Fruit fly (Drosophila melanogaster) whole organism, embryonic: ENCODE data around the gene Cyp1.
A peak's percentile ranks its signal among the peaks of the same experiment; 100 is the strongest.

Experiments
- Bgb ChIP-seq: fragments of 200-800 bp; sonication (Bioruptor generic); IDR thresholded peaks from 2 replicates; pipeline ENCODE4 v1.3.6; 2022; ENCODE audit warnings: missing biosample characterization, missing genetic modification characterization; ENCODE audit not compliant: partially characterized antibody
- Bteb2 ChIP-seq: fragments of 200-800 bp; sonication (Bioruptor generic); optimal IDR thresholded peaks from 2 replicates; lab custom pipeline; 2016; ENCODE audit warnings: missing biosample characterization, missing genetic modification characterization
- CG10543 ChIP-seq: fragments of 200-800 bp; sonication (Bioruptor generic); optimal IDR thresholded peaks from 3 replicates; lab custom pipeline; 2017; ENCODE audit warnings: missing biosample characterization, mild to moderate bottlenecking, missing genetic modification characterization, moderate library complexity
- CG11085 ChIP-seq: fragments of 200-800 bp; sonication (Bioruptor generic); IDR thresholded peaks from 2 replicates; pipeline ENCODE4 v1.3.6; 2022; ENCODE audit warnings: missing biosample characterization, missing genetic modification characterization
- CG11560 ChIP-seq: fragments of 200-800 bp; sonication (Bioruptor generic); IDR thresholded peaks from 3 replicates; pipeline ENCODE4 v1.3.6; 2022; ENCODE audit warnings: missing biosample characterization, missing genetic modification characterization
- CG12942 ChIP-seq: fragments of 200-800 bp; sonication (Bioruptor generic); optimal IDR thresholded peaks from 3 replicates; lab custom pipeline; 2016; ENCODE audit warnings: missing biosample characterization, missing genetic modification characterization
- CG1647 ChIP-seq: fragments of 200-800 bp; sonication (Bioruptor generic); optimal IDR thresholded peaks from 3 replicates; lab custom pipeline; 2016; ENCODE audit warnings: missing biosample characterization, missing genetic modification characterization
- CG16815 ChIP-seq: fragments of 200-800 bp; sonication (Bioruptor generic); optimal IDR thresholded peaks from 3 replicates; lab custom pipeline; 2017; ENCODE audit warnings: missing biosample characterization, mild to moderate bottlenecking, missing genetic modification characterization
- CG17802 ChIP-seq: fragments of 200-800 bp; sonication (Bioruptor generic); optimal IDR thresholded peaks from 2 replicates; lab custom pipeline; 2018; ENCODE audit warnings: missing biosample characterization, mild to moderate bottlenecking, missing genetic modification characterization, moderate library complexity
- CG31224 ChIP-seq: fragments of 200-800 bp; sonication (Bioruptor generic); IDR thresholded peaks from 2 replicates; pipeline ENCODE4 v1.3.6; 2022; ENCODE audit warnings: missing biosample characterization, missing genetic modification characterization
- CG32767 ChIP-seq: fragments of 200-800 bp; sonication (Bioruptor generic); IDR thresholded peaks from 2 replicates; pipeline ENCODE4 v1.3.6; 2022; ENCODE audit warnings: missing biosample characterization, missing genetic modification characterization
- CG33557 ChIP-seq: fragments of 200-800 bp; sonication (Bioruptor generic); optimal IDR thresholded peaks from 2 replicates; lab custom pipeline; 2019; ENCODE audit warnings: missing biosample characterization, mild to moderate bottlenecking, missing genetic modification characterization, moderate library complexity
- CG3838 ChIP-seq: fragments of 200-800 bp; sonication (Bioruptor generic); optimal IDR thresholded peaks from 3 replicates; lab custom pipeline; 2016; ENCODE audit warnings: missing biosample characterization, missing genetic modification characterization
- CG43689 ChIP-seq: fragments of 200-800 bp; sonication (Bioruptor generic); IDR thresholded peaks from 2 replicates; pipeline ENCODE4 v1.3.6; 2022; ENCODE audit warnings: missing biosample characterization, missing genetic modification characterization
- CG6854 ChIP-seq: fragments of 200-800 bp; sonication (Bioruptor generic); optimal IDR thresholded peaks from 3 replicates; lab custom pipeline; 2017; ENCODE audit warnings: missing biosample characterization, mild to moderate bottlenecking, missing genetic modification characterization
- CG7372 ChIP-seq: fragments of 200-800 bp; sonication (Bioruptor generic); IDR thresholded peaks from 2 replicates; pipeline ENCODE4 v1.3.6; 2022; ENCODE audit warnings: missing biosample characterization, missing genetic modification characterization
- Camta ChIP-seq: fragments of 200-800 bp; sonication (Bioruptor generic); optimal IDR thresholded peaks from 2 replicates; lab custom pipeline; 2016; ENCODE audit warnings: missing biosample characterization, missing genetic modification characterization
- CrebB ChIP-seq: fragments of 200-800 bp; sonication (Bioruptor generic); optimal IDR thresholded peaks from 3 replicates; lab custom pipeline; 2018; ENCODE audit warnings: missing biosample characterization, mild to moderate bottlenecking, missing genetic modification characterization
- Dek ChIP-seq: fragments of 200-800 bp; sonication (Bioruptor generic); optimal IDR thresholded peaks from 3 replicates; lab custom pipeline; 2019; ENCODE audit warnings: missing biosample characterization, mild to moderate bottlenecking, missing genetic modification characterization, moderate library complexity
- Dll ChIP-seq: fragments of 200-800 bp; sonication (Bioruptor generic); IDR thresholded peaks from 4 replicates; pipeline ENCODE4 v1.3.6; 2022; ENCODE audit warnings: missing biosample characterization, missing genetic modification characterization; ENCODE audit not compliant: partially characterized antibody
- Drgx ChIP-seq: fragments of 200-800 bp; sonication (Bioruptor generic); IDR thresholded peaks from 2 replicates; pipeline ENCODE4 v1.3.6; 2022; ENCODE audit warnings: missing biosample characterization, missing genetic modification characterization
- Eip74EF ChIP-seq, 2 experiments: fragments of 200-800 bp in 1 of 2; fragments of >200 bp in 1 of 2; sonication (Bioruptor generic) in 1 of 2; optimal IDR thresholded peaks; 2 replicates each; lab custom pipeline; 2017 to 2019; ENCODE audit warnings: missing biosample characterization in 2 of 2, missing genetic modification characterization in 2 of 2, mild to moderate bottlenecking in 1 of 2, moderate library complexity in 1 of 2
- HLH3B ChIP-seq: fragments of 200-800 bp; sonication (Bioruptor generic); IDR thresholded peaks from 2 replicates; pipeline ENCODE4 v1.3.6; 2022; ENCODE audit warnings: missing biosample characterization, missing genetic modification characterization
- Jarid2 ChIP-seq: fragments of 200-800 bp; sonication (Bioruptor generic); optimal IDR thresholded peaks from 3 replicates; lab custom pipeline; 2017; ENCODE audit warnings: mild to moderate bottlenecking, missing biosample characterization, missing genetic modification reagents, missing genetic modification characterization
- Nf-YA ChIP-seq: fragments of 200-800 bp; sonication (Bioruptor generic); IDR thresholded peaks from 2 replicates; pipeline ENCODE4 v1.3.6; 2022; ENCODE audit warnings: missing biosample characterization, missing genetic modification characterization
- Ravus ChIP-seq: fragments of 200-800 bp; sonication (Bioruptor generic); IDR thresholded peaks from 2 replicates; pipeline ENCODE4 v1.3.6; 2022; ENCODE audit warnings: missing biosample characterization, missing genetic modification characterization
- abd-A ChIP-seq: fragments of 200-800 bp; sonication (Bioruptor generic); optimal IDR thresholded peaks from 3 replicates; lab custom pipeline; 2019; ENCODE audit warnings: missing biosample characterization, mild to moderate bottlenecking, missing genetic modification characterization, moderate library complexity
- al ChIP-seq: fragments of 200-800 bp; sonication (Bioruptor generic); IDR thresholded peaks from 2 replicates; pipeline ENCODE4 v1.3.6; 2022; ENCODE audit warnings: missing biosample characterization, missing genetic modification characterization
- cato ChIP-seq: fragments of 200-800 bp; sonication (Bioruptor generic); optimal IDR thresholded peaks from 2 replicates; lab custom pipeline; 2016; ENCODE audit warnings: missing biosample characterization, missing genetic modification characterization, borderline replicate concordance
- corto ChIP-seq: fragments of 200-800 bp; sonication (Bioruptor generic); optimal IDR thresholded peaks from 2 replicates; lab custom pipeline; 2016; ENCODE audit warnings: missing biosample characterization, mild to moderate bottlenecking, missing genetic modification characterization, moderate library complexity
- croc ChIP-seq: fragments of 200-800 bp; sonication (Bioruptor generic); conservative IDR thresholded peaks from 3 replicates; pipeline ENCODE4 v1.3.6; 2022; ENCODE audit warnings: missing biosample characterization, missing genetic modification characterization
- dan ChIP-seq: fragments of 200-800 bp; sonication (Bioruptor generic); IDR thresholded peaks from 2 replicates; pipeline ENCODE4 v1.3.6; 2022; ENCODE audit warnings: missing biosample characterization, missing genetic modification characterization
- dmrt11E ChIP-seq: fragments of 200-800 bp; sonication (Bioruptor generic); optimal IDR thresholded peaks from 3 replicates; lab custom pipeline; 2018; ENCODE audit warnings: missing biosample characterization, mild to moderate bottlenecking, missing genetic modification characterization, moderate library complexity
- ftz-f1 ChIP-seq: fragments of 200-800 bp; sonication (Bioruptor generic); optimal IDR thresholded peaks from 2 replicates; lab custom pipeline; 2016; ENCODE audit warnings: missing biosample characterization, missing genetic modification characterization
- h ChIP-seq: fragments of >200 bp; optimal IDR thresholded peaks from 2 replicates; lab custom pipeline; 2017
- inv ChIP-seq: fragments of 200-800 bp; sonication (Bioruptor generic); IDR thresholded peaks from 2 replicates; pipeline ENCODE4 v1.3.6; 2022; ENCODE audit warnings: missing biosample characterization, missing genetic modification characterization; ENCODE audit not compliant: partially characterized antibody
- kah ChIP-seq: fragments of 200-800 bp; sonication (Bioruptor generic); optimal IDR thresholded peaks from 2 replicates; lab custom pipeline; 2018; ENCODE audit warnings: missing biosample characterization, mild to moderate bottlenecking, missing genetic modification characterization
- lov ChIP-seq, 2 experiments: fragments of 200-800 bp in 1 of 2; fragments of >200 bp in 1 of 2; sonication (Bioruptor generic) in 1 of 2; IDR thresholded peaks in 1 of 2; optimal IDR thresholded peaks in 1 of 2; 2 replicates in 1 of 2; 3 replicates in 1 of 2; pipeline versions ENCODE4 v1.3.6 to Lab custom; 2017 to 2022; ENCODE audit warnings: missing biosample characterization in 1 of 2, missing genetic modification characterization in 1 of 2
- luna ChIP-seq: fragments of 200-800 bp; sonication (Bioruptor generic); optimal IDR thresholded peaks from 2 replicates; lab custom pipeline; 2016; ENCODE audit warnings: missing biosample characterization, missing genetic modification characterization
- nerfin-1 ChIP-seq: fragments of 200-800 bp; sonication (Bioruptor generic); optimal IDR thresholded peaks from 3 replicates; lab custom pipeline; 2019; ENCODE audit warnings: missing biosample characterization, mild to moderate bottlenecking, missing genetic modification characterization, moderate library complexity
- nerfin-2 ChIP-seq: fragments of 200-800 bp; sonication (Bioruptor generic); IDR thresholded peaks from 2 replicates; pipeline ENCODE4 v1.3.6; 2022; ENCODE audit warnings: missing biosample characterization, missing genetic modification characterization; ENCODE audit not compliant: partially characterized antibody
- nmo ChIP-seq: fragments of 200-800 bp; sonication (Bioruptor generic); optimal IDR thresholded peaks from 2 replicates; lab custom pipeline; 2018; ENCODE audit warnings: missing biosample characterization, mild to moderate bottlenecking, missing genetic modification characterization, moderate library complexity
- onecut ChIP-seq: fragments of 200-800 bp; sonication (Bioruptor generic); IDR thresholded peaks from 2 replicates; pipeline ENCODE4 v1.3.6; 2022; ENCODE audit warnings: missing biosample characterization, missing genetic modification characterization
- pan ChIP-seq, 4 experiments: fragments of >200 bp in 3 of 4; fragments of 200-800 bp in 1 of 4; sonication (Bioruptor generic) in 1 of 4; optimal IDR thresholded peaks in 3 of 4; IDR thresholded peaks in 1 of 4; 2 replicates each; pipeline versions ENCODE4 v1.3.6 to Lab custom; 2017 to 2022; ENCODE audit warnings: missing biosample characterization in 2 of 4, missing genetic modification characterization in 2 of 4, mixed read lengths in 1 of 4
- pita ChIP-seq: fragments of 200-800 bp; sonication (Bioruptor generic); optimal IDR thresholded peaks from 2 replicates; lab custom pipeline; 2017; ENCODE audit warnings: missing biosample characterization, mild to moderate bottlenecking, missing genetic modification characterization
- rib ChIP-seq: fragments of 200-800 bp; sonication (Bioruptor generic); IDR thresholded peaks from 2 replicates; pipeline ENCODE4 v1.3.6; 2022; ENCODE audit warnings: missing biosample characterization, missing genetic modification characterization
- slp2 ChIP-seq: fragments of 200-800 bp; sonication (Bioruptor generic); optimal IDR thresholded peaks from 2 replicates; lab custom pipeline; 2016; ENCODE audit warnings: missing biosample characterization, missing genetic modification characterization
- tgo ChIP-seq: fragments of 200-800 bp; sonication (Bioruptor generic); IDR thresholded peaks from 3 replicates; pipeline ENCODE4 v1.3.6; 2022; ENCODE audit warnings: missing biosample characterization, missing genetic modification characterization
- zen ChIP-seq: fragments of 200-800 bp; sonication (Bioruptor generic); optimal IDR thresholded peaks from 3 replicates; lab custom pipeline; 2018; ENCODE audit warnings: missing biosample characterization, mild to moderate bottlenecking, missing genetic modification characterization, moderate library complexity

Gene Cyp1

DNA sequence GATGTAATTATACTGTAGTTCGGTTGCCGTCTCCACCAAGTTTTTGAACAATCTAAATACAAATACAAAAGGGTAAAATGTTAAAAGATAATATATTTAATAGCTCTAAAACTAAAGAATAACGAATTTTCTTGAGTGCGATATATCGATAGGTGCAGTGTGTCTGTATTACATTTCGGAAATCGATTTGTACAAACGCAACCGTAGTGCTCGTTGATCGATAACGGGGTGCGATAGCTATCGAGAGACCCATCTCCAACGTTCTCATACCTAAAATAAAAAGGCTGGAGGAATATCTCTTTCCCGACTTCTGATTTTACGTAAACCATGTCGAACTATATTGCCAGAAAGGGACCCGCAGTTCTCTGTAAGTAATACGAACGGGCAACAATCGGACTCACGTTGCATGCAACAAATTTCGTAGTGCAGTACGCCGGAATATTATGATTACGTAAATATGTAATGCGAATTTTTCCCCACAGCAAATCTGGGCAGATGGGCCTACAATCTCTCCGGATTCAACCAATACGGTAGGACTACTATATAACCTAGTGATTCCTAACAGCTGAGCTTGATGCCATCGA, 34.0 kb downstream of the Cyp1 start, which contains the start of gene UQCR-14 (continued):
- TF ChIP-seq slp2 (GFP tag; lab: Kevin White, UChicago) (no peak), h (lab: Kevin White, UChicago) (no peak), CG11560 (tag; lab: Robert Waterston, UW) (no peak), CG1647 (GFP tag; lab: Kevin White, UChicago) (no peak), Drgx (no peak), tgo (GFP tag; lab: Robert Waterston, UW) (no peak), nmo (GFP tag; lab: Kevin White, UChicago) (peak; percentile 58), CG17802 (tag; lab: Kevin White, UChicago) (peak; percentile 22), nerfin-2 (GFP tag; lab: Robert Waterston, UW) (peak; percentile 96), Dek (tag; lab: Kevin White, UChicago) (peak; percentile 55), CG11085 (GFP tag; lab: Robert Waterston, UW) (no peak), croc (GFP tag; lab: Robert Waterston, UW) (no peak), cato (no peak), zen (tag; lab: Kevin White, UChicago) (peak; percentile 5), Camta (GFP tag; lab: Kevin White, UChicago) (no peak), CG31224 (0 out of 2 replicates have a peak, but pooled peaks have one; percentile 16), CrebB (no peak), inv (GFP tag; lab: Robert Waterston, UW) (peak; percentile 95), pita (GFP tag; lab: Kevin White, UChicago) (no peak), abd-A (no peak), onecut (peak; percentile 19; the same call in 1 of the 2 replicates), lov (optimal IDR thresholded peaks at IDR 0.05; lab: Kevin White, UChicago) (no peak), lov (GFP tag; IDR thresholded peaks at IDR 0.05; lab: Robert Waterston, UW) (no peak), CG6854 (GFP tag; lab: Kevin White, UChicago) (no peak), CG3838 (GFP tag; lab: Kevin White, UChicago) (no peak), dan (GFP tag; lab: Robert Waterston, UW) (no peak), Nf-YA (GFP tag; lab: Robert Waterston, UW) (no peak), al (GFP tag; lab: Robert Waterston, UW) (peak; percentile 25; the same call in 1 of the 2 replicates), Jarid2 (GFP tag; lab: Kevin White, UChicago) (no peak), CG33557 (no peak), rib (peak; percentile 44; the same call in 1 of the 2 replicates), HLH3B (GFP tag; lab: Robert Waterston, UW) (no peak), CG12942 (no peak), corto (no peak), CG16815 (GFP tag; lab: Kevin White, UChicago) (no peak), Bgb (GFP tag; lab: Robert Waterston, UW) (peak; percentile 99), nerfin-1 (tag; lab: Kevin White, UChicago) (no peak), Bteb2 (GFP tag; lab: Kevin White, UChicago) (no peak), Dll (GFP tag; lab: Robert Waterston, UW) (peak; percentile 94), CG32767 (GFP tag; lab: Robert Waterston, UW) (peak; percentile 30; the same call in 1 of the 2 replicates), luna (GFP tag; lab: Kevin White, UChicago) (peak; percentile 9), Eip74EF (GFP tag; optimal IDR thresholded peaks at IDR 0.05; lab: Kevin White, UChicago) (no peak), CG7372 (GFP tag; lab: Robert Waterston, UW) (no peak), pan (optimal IDR thresholded peaks at IDR 0.05; lab: Kevin White, UChicago) (no peak), pan (GFP tag; optimal IDR thresholded peaks at IDR 0.05 in 1 of 2, IDR thresholded peaks at IDR 0.05 in 1 of 2) (peak in 1 of 2 experiments; percentile 8), dmrt11E (tag; lab: Kevin White, UChicago) (no peak), CG43689 (GFP tag; lab: Robert Waterston, UW) (no peak), Ravus (GFP tag; lab: Robert Waterston, UW) (no peak), ftz-f1 (GFP tag; lab: Kevin White, UChicago) (no peak), kah (no peak), CG10543 (GFP tag; lab: Kevin White, UChicago) (peak; percentile 3)
